Worm (Caenorhabditis elegans) whole organism, young adult: ENCODE results near the gene pir-2.

Source experiments
- B0019.2 ChIP-seq: fragments of 200-800 bp; sonication (Bioruptor generic); conservative IDR thresholded peaks from 2 replicates; pipeline ENCODE4 v1.3.6; 2022; ENCODE audit warnings: missing genetic modification reagents, missing genetic modification characterization, missing compliant biosample characterization
- B0035.1 ChIP-seq: sonication (generic microtip); optimal IDR thresholded peaks from 2 replicates; lab custom pipeline; 2016; ENCODE audit warnings: missing genetic modification characterization, mild to moderate bottlenecking, missing compliant biosample characterization, missing genotype, missing genetic modification reagents
- C17E4.6 ChIP-seq: fragments of 200-800 bp; sonication (Bioruptor generic); IDR thresholded peaks from 2 replicates; pipeline ENCODE4 v1.3.6; 2022; ENCODE audit warnings: missing genetic modification reagents, missing genetic modification characterization, missing compliant biosample characterization
- F57C9.4 ChIP-seq: sonication (generic microtip); optimal IDR thresholded peaks from 2 replicates; lab custom pipeline; 2017; ENCODE audit warnings: mild to moderate bottlenecking, missing genetic modification characterization, missing compliant biosample characterization
- Y53F4B.3 ChIP-seq: fragments of 200-800 bp; sonication (Bioruptor generic); IDR thresholded peaks from 2 replicates; pipeline ENCODE4 v1.3.6; 2022; ENCODE audit warnings: missing genetic modification reagents, missing genetic modification characterization, missing compliant biosample characterization
- Y67H2A.10 ChIP-seq: fragments of 200-800 bp; sonication (Bioruptor generic); conservative IDR thresholded peaks from 2 replicates; pipeline ENCODE4 v1.3.6; 2022; ENCODE audit warnings: missing genetic modification reagents, missing genetic modification characterization, missing compliant biosample characterization
- ccch-3 ChIP-seq: fragments of 200-800 bp; sonication (Bioruptor generic); optimal IDR thresholded peaks from 2 replicates; lab custom pipeline; 2018; ENCODE audit warnings: mild to moderate bottlenecking, missing genetic modification characterization, missing compliant biosample characterization
- cebp-2 ChIP-seq: fragments of 200-800 bp; sonication (Bioruptor generic); IDR thresholded peaks from 2 replicates; pipeline ENCODE4 v1.3.6; 2022; ENCODE audit warnings: missing genetic modification characterization, missing compliant biosample characterization
- ceh-100 ChIP-seq: fragments of 200-800 bp; sonication (Bioruptor generic); IDR thresholded peaks from 2 replicates; pipeline ENCODE4 v1.3.6; 2022; ENCODE audit warnings: missing genetic modification reagents, missing genetic modification characterization, missing compliant biosample characterization
- ceh-27 ChIP-seq: fragments of 200-800 bp; sonication (Bioruptor generic); optimal IDR thresholded peaks from 2 replicates; lab custom pipeline; 2018; ENCODE audit warnings: mild to moderate bottlenecking, missing genetic modification characterization, moderate library complexity, missing compliant biosample characterization
- ceh-40 ChIP-seq: fragments of 200-800 bp; sonication (Bioruptor generic); IDR thresholded peaks from 2 replicates; pipeline ENCODE4 v1.3.6; 2022; ENCODE audit warnings: missing genetic modification characterization, missing compliant biosample characterization
- efl-1 ChIP-seq: fragments of 150-350 bp; optimal IDR thresholded peaks from 2 replicates; lab custom pipeline; 2014; ENCODE audit warnings: missing biosample characterization, missing genetic modification reagents, missing genetic modification characterization
- egl-18 ChIP-seq: fragments of 200-800 bp; sonication (Bioruptor generic); IDR thresholded peaks from 2 replicates; pipeline ENCODE4 v1.3.6; 2022; ENCODE audit warnings: missing genetic modification reagents, missing genetic modification characterization, missing compliant biosample characterization
- egl-44 ChIP-seq: fragments of 200-800 bp; sonication (Bioruptor generic); IDR thresholded peaks from 2 replicates; pipeline ENCODE4 v1.3.6; 2022; ENCODE audit warnings: missing genetic modification reagents, missing genetic modification characterization, missing compliant biosample characterization
- fkh-3 ChIP-seq: sonication (generic microtip); optimal IDR thresholded peaks from 2 replicates; lab custom pipeline; 2016; ENCODE audit warnings: mild to moderate bottlenecking, missing genetic modification characterization, missing compliant biosample characterization
- him-1 ChIP-seq: sonication (generic microtip); optimal IDR thresholded peaks from 2 replicates; lab custom pipeline; 2016; ENCODE audit warnings: missing genotype, missing genetic modification reagents, missing genetic modification characterization, missing compliant biosample characterization
- hlh-12 ChIP-seq: sonication (generic microtip); optimal IDR thresholded peaks from 2 replicates; lab custom pipeline; 2016; ENCODE audit warnings: missing genetic modification characterization, missing compliant biosample characterization
- hmg-1.2 ChIP-seq: fragments of 200-800 bp; sonication (Bioruptor generic); IDR thresholded peaks from 2 replicates; pipeline ENCODE4 v1.3.6; 2022; ENCODE audit warnings: missing genetic modification reagents, missing genetic modification characterization, missing compliant biosample characterization
- lin-35 ChIP-seq, 3 experiments: fragments of 150-350 bp in 2 of 3; sonication (generic microtip) in 1 of 3; optimal IDR thresholded peaks; 2 replicates each; lab custom pipeline; 2014 to 2018; ENCODE audit warnings: missing biosample characterization in 3 of 3, missing genetic modification characterization in 3 of 3, missing genetic modification reagents in 3 of 3
- lin-40 ChIP-seq: sonication (generic microtip); optimal IDR thresholded peaks from 2 replicates; lab custom pipeline; 2016; ENCODE audit warnings: missing genetic modification characterization, mild to moderate bottlenecking, missing compliant biosample characterization, missing genotype, missing genetic modification reagents
- lsl-1 ChIP-seq: fragments of 200-800 bp; sonication (Bioruptor generic); optimal IDR thresholded peaks from 2 replicates; lab custom pipeline; 2018; ENCODE audit warnings: mild to moderate bottlenecking, missing genetic modification characterization, moderate library complexity, missing compliant biosample characterization
- madf-8 ChIP-seq: fragments of 200-800 bp; sonication (Bioruptor generic); conservative IDR thresholded peaks from 2 replicates; pipeline ENCODE4 v1.3.6; 2022; ENCODE audit warnings: missing genetic modification reagents, missing genetic modification characterization, missing compliant biosample characterization
- mcd-1 ChIP-seq: fragments of 200-800 bp; sonication (Bioruptor generic); IDR thresholded peaks from 2 replicates; pipeline ENCODE4 v1.3.6; 2022; ENCODE audit warnings: missing genetic modification reagents, missing genetic modification characterization, missing compliant biosample characterization
- mel-28 ChIP-seq: sonication (generic microtip); optimal IDR thresholded peaks from 2 replicates; lab custom pipeline; 2016; ENCODE audit warnings: borderline replicate concordance, mild to moderate bottlenecking, missing genetic modification characterization, missing compliant biosample characterization
- mxl-1 ChIP-seq: sonication (generic microtip); optimal IDR thresholded peaks from 2 replicates; lab custom pipeline; 2016; ENCODE audit warnings: missing genetic modification characterization, missing compliant biosample characterization
- nfya-1 ChIP-seq: sonication (generic microtip); optimal IDR thresholded peaks from 2 replicates; lab custom pipeline; 2017; ENCODE audit warnings: antibody characterized with exemption, missing compliant biosample characterization, missing genetic modification characterization, borderline replicate concordance; ENCODE audit not compliant: insufficient read depth
- nhr-80 ChIP-seq: sonication (generic microtip); optimal IDR thresholded peaks from 2 replicates; lab custom pipeline; 2016; ENCODE audit warnings: missing genetic modification characterization, missing compliant biosample characterization
- rec-8 ChIP-seq, 2 experiments: sonication (generic microtip); optimal IDR thresholded peaks; 2 replicates each; lab custom pipeline; 2016; ENCODE audit warnings: mild to moderate bottlenecking in 2 of 2, missing genetic modification characterization in 2 of 2, missing genetic modification reagents in 2 of 2, missing genotype in 2 of 2, missing biosample characterization in 1 of 2, missing compliant biosample characterization in 1 of 2, moderate library complexity in 1 of 2
- sptf-2 ChIP-seq: fragments of 200-800 bp; sonication (Bioruptor generic); optimal IDR thresholded peaks from 2 replicates; lab custom pipeline; 2018; ENCODE audit warnings: mild to moderate bottlenecking, missing genetic modification characterization, missing compliant biosample characterization
- unc-62 ChIP-seq: fragments of 150-350 bp; optimal IDR thresholded peaks from 2 replicates; lab custom pipeline; 2014; ENCODE audit warnings: missing biosample characterization, missing genetic modification reagents, missing genetic modification characterization
- zim-3 ChIP-seq: sonication (generic microtip); optimal IDR thresholded peaks from 2 replicates; lab custom pipeline; 2017; ENCODE audit warnings: mild to moderate bottlenecking, missing genetic modification characterization, moderate library complexity, missing compliant biosample characterization
- ztf-6 ChIP-seq: fragments of 200-800 bp; sonication (Bioruptor generic); IDR thresholded peaks from 2 replicates; pipeline ENCODE4 v1.3.6; 2022; ENCODE audit warnings: missing genetic modification reagents, missing genetic modification characterization, missing compliant biosample characterization

The pir-2 gene

ce11 chrIII:9488431-9488830, 45.0 kb upstream of the pir-2 start, which contains the start of gene nlp-36:
Gene nlp-36, plus strand, starts transcription at chrIII:9488731.
- TF ChIP-seq fkh-3 (tag; lab: Kevin White, UChicago) = no peak
- peak; percentile 9 for TF ChIP-seq him-1

- TF ChIP-seq B0019.2 (GFP tag; lab: Robert Waterston, UW) (no peak), madf-8 (GFP tag; lab: Robert Waterston, UW) (peak; percentile 73), lsl-1 (GFP tag; lab: Kevin White, UChicago) (peak; percentile 70)
Measured at ce11 chrIII:9488027-9488426, 44.6 kb upstream of the pir-2 start.

- TF ChIP-seq nhr-80 (tag; lab: Kevin White, UChicago) (peak; percentile 55), sptf-2 (GFP tag; lab: Kevin White, UChicago) (no peak), hlh-12 (tag; lab: Kevin White, UChicago) (no peak)
Measured at ce11 chrIII:9487454-9487853, 44.0 kb upstream of the pir-2 start.

DNA sequence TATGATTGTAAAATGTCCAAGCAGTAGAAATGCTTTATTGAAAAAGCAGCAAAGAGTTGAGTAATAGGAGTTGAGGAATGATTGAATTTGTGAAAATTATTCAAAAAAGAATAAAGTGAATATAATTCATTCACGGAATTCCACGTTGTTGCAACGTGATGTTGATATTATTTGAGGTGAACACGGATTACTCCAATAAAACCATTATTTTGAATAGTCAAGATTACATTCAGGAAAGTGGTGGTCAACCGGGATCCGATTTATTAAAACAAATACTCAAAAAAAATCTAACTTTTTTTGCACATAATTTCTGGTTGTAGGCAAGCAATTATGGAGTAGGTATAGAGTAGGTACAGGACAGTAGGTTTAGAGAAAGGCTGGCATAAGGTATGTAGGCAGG, 41.9 kb upstream of the pir-2 start, which contains the start of gene bre-3:
Gene bre-3 (minus strand): TSS at position 101 of the 400 bp plus-strand sequence.
- TF ChIP-seq cebp-2 (GFP tag; lab: Robert Waterston, UW) = no peak
- TF ChIP-seq nfya-1 (tag; lab: Kevin White, UChicago) = no peak
- TF ChIP-seq zim-3 (tag; lab: Kevin White, UChicago) = no peak
- no peak for TF ChIP-seq Y53F4B.3 (GFP tag; lab: Robert Waterston, UW)
- no peak for TF ChIP-seq Y67H2A.10 (GFP tag; lab: Robert Waterston, UW)
- no peak for TF ChIP-seq lin-40 (tag; lab: Kevin White, UChicago)
- no peak for TF ChIP-seq egl-44 (GFP tag; lab: Robert Waterston, UW)
- no peak for TF ChIP-seq F57C9.4 (tag; lab: Kevin White, UChicago)
- TF ChIP-seq, all 124 proteins: peak for 0

- TF ChIP-seq ceh-27 (GFP tag; lab: Kevin White, UChicago) = peak; percentile 20
- peak in 1 of 3 experiments; percentile 19 for TF ChIP-seq lin-35 (GFP tag; optimal IDR thresholded peaks at IDR 0.05; lab: Kevin White, UChicago)
- TF ChIP-seq C17E4.6 (GFP tag; lab: Robert Waterston, UW) = no peak
- TF ChIP-seq rec-8 (tag; optimal IDR thresholded peaks at IDR 0.05; lab: Kevin White, UChicago) = no peak
- no peak for TF ChIP-seq hmg-1.2 (GFP tag; lab: Robert Waterston, UW)
- TF ChIP-seq efl-1 (GFP tag; lab: Kevin White, UChicago) = no peak
- TF ChIP-seq egl-18 (GFP tag; lab: Robert Waterston, UW) = no peak
- TF ChIP-seq mcd-1 (GFP tag; lab: Robert Waterston, UW) = 0 out of 2 replicates have a peak, but pooled peaks have one; percentile 25
- TF ChIP-seq ccch-3 (GFP tag; lab: Kevin White, UChicago) = no peak
- TF ChIP-seq ceh-100 (GFP tag; lab: Robert Waterston, UW) = no peak
- no peak for TF ChIP-seq mel-28 (tag; lab: Kevin White, UChicago)
Measured at ce11 chrIII:9483716-9484115, 40.3 kb upstream of the pir-2 start.

ce11 chrIII:9482423-9482993, 39.1 kb upstream of the pir-2 start:
- TF ChIP-seq unc-62 (GFP tag; lab: Kevin White, UChicago) = no peak
- no peak for TF ChIP-seq B0035.1 (tag; lab: Kevin White, UChicago)
- no peak for TF ChIP-seq ztf-6
- TF ChIP-seq ceh-40 (GFP tag; lab: Robert Waterston, UW) = no peak
- no peak for TF ChIP-seq mxl-1 (tag; lab: Kevin White, UChicago)
